Fruit fly (Drosophila melanogaster): Measurements from ENCODE around the gene slo.

Gene slo

DNA sequence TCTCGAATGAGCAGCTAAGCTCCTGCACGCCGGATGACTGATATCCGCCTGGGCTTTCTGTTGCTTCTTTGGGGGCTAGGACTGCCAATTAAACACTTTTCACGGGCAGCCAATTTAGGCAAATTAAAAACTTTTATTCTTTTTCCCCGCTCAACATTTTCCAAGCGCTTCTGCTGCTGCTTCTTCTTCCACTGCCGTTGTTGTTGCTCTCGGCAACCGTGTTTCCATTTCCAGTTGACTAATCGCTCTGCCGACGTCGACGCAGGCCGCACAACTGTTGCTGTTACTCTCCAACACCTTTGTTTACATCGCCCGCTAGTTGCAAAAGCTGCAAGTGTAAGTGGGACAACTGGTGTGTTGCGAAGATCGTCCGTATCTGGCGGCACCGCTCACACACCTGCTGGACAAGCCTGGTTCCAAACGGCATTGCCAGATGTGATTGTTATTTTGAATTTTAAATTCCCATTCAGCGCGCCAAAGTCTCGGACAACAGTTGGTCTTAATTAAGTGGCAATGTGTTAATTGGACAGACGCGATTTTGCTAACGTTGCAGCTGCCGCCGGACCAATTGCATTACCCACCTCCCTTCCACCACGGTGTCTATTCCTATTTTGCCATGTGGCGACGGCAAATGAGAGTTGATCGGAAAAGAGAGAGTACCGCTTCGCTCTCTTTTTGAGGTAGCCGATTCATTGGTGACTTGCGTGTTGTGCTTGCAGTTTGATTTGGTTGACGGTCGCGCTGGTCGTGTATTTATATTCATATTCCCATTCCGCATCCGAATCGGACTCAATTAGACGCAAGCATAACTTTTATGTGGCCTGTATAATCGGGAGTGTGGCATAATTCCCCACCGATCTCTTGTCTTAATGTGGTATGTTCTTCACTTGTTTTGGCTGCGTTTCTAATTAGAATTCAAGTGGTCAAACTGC is 32.1 kb upstream of the slo start, which contains the start of gene Wsck (continued):
- TF ChIP-seq Trl (optimal IDR thresholded peaks at IDR 0.05) (peak; percentile 51 to 74), Trl (GFP tag; optimal IDR thresholded peaks at IDR 0.05) (peak; percentile 14), tx (GFP tag; optimal IDR thresholded peaks at IDR 0.05) (no peak), tio (GFP tag; optimal IDR thresholded peaks at IDR 0.05) (no peak), ssp (GFP tag; IDR thresholded peaks at IDR 0.05) (no peak), luna (GFP tag; optimal IDR thresholded peaks at IDR 0.05) (no peak), CG4730 (GFP tag; IDR thresholded peaks at IDR 0.05) (no peak), Oaz (GFP tag; IDR thresholded peaks at IDR 0.05) (no peak), zen (tag; optimal IDR thresholded peaks at IDR 0.05) (peak; percentile 79), dm (GFP tag; optimal IDR thresholded peaks at IDR 0.05) (peak; percentile 39), Aef1 (GFP tag; IDR thresholded peaks at IDR 0.05) (peak; percentile 23; the same call in 1 of the 3 replicates), Dp (GFP tag; optimal IDR thresholded peaks at IDR 0.05) (peak; percentile 75), CG34422 (GFP tag; IDR thresholded peaks at IDR 0.05) (peak; percentile 73; the same call in 2 of the 3 replicates), E2f1 (GFP tag; IDR thresholded peaks at IDR 0.05) (no peak; the same call in 1 of the 2 replicates), kni (GFP tag; optimal IDR thresholded peaks at IDR 0.05) (peak; percentile 38), CG8478 (optimal IDR thresholded peaks at IDR 0.05) (peak; percentile 96), btn (GFP tag; optimal IDR thresholded peaks at IDR 0.05) (no peak), Nf-YB (GFP tag; optimal IDR thresholded peaks at IDR 0.05) (peak; percentile 53), CG17385 (GFP tag; optimal IDR thresholded peaks at IDR 0.05) (peak; percentile 91), pzg (GFP tag; optimal IDR thresholded peaks at IDR 0.05) (peak; percentile 45), CG32767 (GFP tag; IDR thresholded peaks at IDR 0.05) (0 out of 2 replicates have a peak, but pooled peaks have one; percentile 25), ab (GFP tag; optimal IDR thresholded peaks at IDR 0.05) (no peak), Med (GFP tag) (peak; percentile 79), pho (GFP tag; optimal IDR thresholded peaks at IDR 0.05) (no peak), Hr39 (optimal IDR thresholded peaks at IDR 0.05) (no peak), Taf1 (GFP tag; IDR thresholded peaks at IDR 0.05) (no peak), bbx (GFP tag; IDR thresholded peaks at IDR 0.05; ENCODE audit: partially characterized antibody) (peak; percentile 34; the same call in 1 of the 2 replicates), pfk (GFP tag; optimal IDR thresholded peaks at IDR 0.05) (no peak), CG17829 (tag; optimal IDR thresholded peaks at IDR 0.05) (peak; percentile 21), CG4854 (GFP tag; optimal IDR thresholded peaks at IDR 0.05) (no peak), CG7357 (GFP tag; IDR thresholded peaks at IDR 0.05) (no peak), CG14014 (GFP tag; IDR thresholded peaks at IDR 0.05) (0 out of 2 replicates have a peak, but pooled peaks have one; percentile 16), Side (GFP tag; optimal IDR thresholded peaks at IDR 0.05) (no peak), slp2 (GFP tag; optimal IDR thresholded peaks at IDR 0.05) (no peak), Lim3 (GFP tag; IDR thresholded peaks at IDR 0.05) (no peak), amos (GFP tag; IDR thresholded peaks at IDR 0.05; ENCODE audit: partially characterized antibody) (peak; percentile 41; the same call in 1 of the 2 replicates), nmo (GFP tag; optimal IDR thresholded peaks at IDR 0.05) (peak; percentile 27), CG10366 (GFP tag; IDR thresholded peaks at IDR 0.05) (no peak), CG34224 (GFP tag; IDR thresholded peaks at IDR 0.05; ENCODE audit: partially characterized antibody) (peak; percentile 44; the same call in 1 of the 3 replicates), Max (GFP tag; optimal IDR thresholded peaks at IDR 0.05) (peak; percentile 23), Dll (GFP tag; IDR thresholded peaks at IDR 0.05; ENCODE audit: partially characterized antibody) (0 out of 4 replicates have a peak, but pooled peaks have one; percentile 28), tll (GFP tag; optimal IDR thresholded peaks at IDR 0.05) (peak in 1 of 2 experiments; percentile 62), toy (GFP tag; IDR thresholded peaks at IDR 0.05) (no peak), CG13287 (GFP tag; IDR thresholded peaks at IDR 0.05; ENCODE audit: partially characterized antibody) (peak; percentile 36; the same call in 1 of the 2 replicates), CG3281 (GFP tag; optimal IDR thresholded peaks at IDR 0.05) (peak; percentile 21), CG17186 (GFP tag; optimal IDR thresholded peaks at IDR 0.05) (peak; percentile 6), twi (tag; optimal IDR thresholded peaks at IDR 0.05) (peak; percentile 31), CG2116 (GFP tag; optimal IDR thresholded peaks at IDR 0.05) (peak; percentile 40), Ptx1 (GFP tag; IDR thresholded peaks at IDR 0.05) (no peak)
